Fruit fly (Drosophila melanogaster): ENCODE measurements around the gene CG34165.

CG34165 gene

DNA sequence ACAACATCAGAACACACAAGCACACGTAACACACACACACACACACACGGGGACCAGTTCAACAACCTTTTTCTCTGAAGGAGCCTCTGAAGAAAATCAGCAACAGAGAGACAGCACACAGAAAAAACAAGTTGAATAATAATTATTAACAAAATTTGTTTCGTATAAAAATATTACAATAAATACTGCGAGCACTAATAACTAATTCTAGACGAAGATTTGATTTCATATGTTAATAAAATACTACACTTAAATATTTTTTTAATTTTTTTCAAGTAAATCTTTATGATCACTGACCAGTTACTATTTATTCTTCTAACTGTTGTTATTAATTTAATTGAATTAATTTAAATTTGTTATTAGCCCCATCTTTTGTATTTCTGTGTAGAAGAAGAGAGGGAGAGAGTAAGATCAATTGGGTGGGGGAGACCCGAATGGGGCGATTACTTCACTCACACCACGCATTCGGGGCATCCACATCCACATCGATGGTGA lies 38.9 kb upstream of the CG34165 start (continued):
- TF ChIP-seq Meics (GFP tag; optimal IDR thresholded peaks at IDR 0.05), result peak; percentile 47
- no peak for TF ChIP-seq tup (GFP tag; optimal IDR thresholded peaks at IDR 0.05)
- no peak; the same call in 1 of the 2 replicates for TF ChIP-seq sisA (GFP tag; IDR thresholded peaks at IDR 0.05)
- no peak for TF ChIP-seq nau (GFP tag; optimal IDR thresholded peaks at IDR 0.05)
- peak; percentile 96 for TF ChIP-seq Spps (tag; optimal IDR thresholded peaks at IDR 0.05)
- no peak for TF ChIP-seq MESR4 (GFP tag; optimal IDR thresholded peaks at IDR 0.05)
- peak; percentile 89 for TF ChIP-seq tap (tag; optimal IDR thresholded peaks at IDR 0.05)
- no peak for TF ChIP-seq repo (GFP tag; optimal IDR thresholded peaks at IDR 0.05)
- TF ChIP-seq CG10543 (GFP tag; optimal IDR thresholded peaks at IDR 0.05), result no peak
- no peak for TF ChIP-seq da (GFP tag; optimal IDR thresholded peaks at IDR 0.05)
- TF ChIP-seq CG2120 (GFP tag; optimal IDR thresholded peaks at IDR 0.05), result no peak
- TF ChIP-seq luna (GFP tag; optimal IDR thresholded peaks at IDR 0.05), result no peak
- no peak for TF ChIP-seq CG3726 (GFP tag; IDR thresholded peaks at IDR 0.05)
- TF ChIP-seq CG18011 (GFP tag; optimal IDR thresholded peaks at IDR 0.05), result no peak
- no peak for TF ChIP-seq CG3163 (GFP tag; optimal IDR thresholded peaks at IDR 0.05)
- peak; percentile 79 for TF ChIP-seq Oli (tag; optimal IDR thresholded peaks at IDR 0.05)
- TF ChIP-seq tx (GFP tag; optimal IDR thresholded peaks at IDR 0.05), result no peak
- peak; percentile 67 for TF ChIP-seq Deaf1 (tag; optimal IDR thresholded peaks at IDR 0.05)
- TF ChIP-seq chif (GFP tag; optimal IDR thresholded peaks at IDR 0.05), result no peak
- peak; percentile 98 for TF ChIP-seq CG31441 (GFP tag; IDR thresholded peaks at IDR 0.05)
- TF ChIP-seq zfh1 (GFP tag; IDR thresholded peaks at IDR 0.05), result 0 out of 3 replicates have a peak, but pooled peaks have one; percentile 45
- no peak for TF ChIP-seq CG13894 (tag; optimal IDR thresholded peaks at IDR 0.05)
- TF ChIP-seq Ravus (GFP tag; IDR thresholded peaks at IDR 0.05), result no peak
- TF ChIP-seq CG33557 (GFP tag; optimal IDR thresholded peaks at IDR 0.05), result peak; percentile 94
- TF ChIP-seq CG9437 (GFP tag; optimal IDR thresholded peaks at IDR 0.05), result peak; percentile 73
- TF ChIP-seq CG10209 (GFP tag; optimal IDR thresholded peaks at IDR 0.05), result peak; percentile 75
- TF ChIP-seq ERR (GFP tag; optimal IDR thresholded peaks at IDR 0.05), result no peak
- no peak for TF ChIP-seq CrebB (tag; optimal IDR thresholded peaks at IDR 0.05)
- TF ChIP-seq Lim3 (GFP tag; IDR thresholded peaks at IDR 0.05), result no peak
- TF ChIP-seq CG2875 (GFP tag; optimal IDR thresholded peaks at IDR 0.05), result peak; percentile 66
- TF ChIP-seq Optix (GFP tag; IDR thresholded peaks at IDR 0.05), result no peak
- no peak for TF ChIP-seq CG2129 (GFP tag; IDR thresholded peaks at IDR 0.05; ENCODE audit: partially characterized antibody)
- TF ChIP-seq z (GFP tag; IDR thresholded peaks at IDR 0.05), result no peak
- TF ChIP-seq CG10431 (GFP tag; optimal IDR thresholded peaks at IDR 0.05), result peak; percentile 18
- TF ChIP-seq ind (GFP tag; optimal IDR thresholded peaks at IDR 0.05), result peak; percentile 48
- TF ChIP-seq CG8388 (GFP tag; optimal IDR thresholded peaks at IDR 0.05), result peak; percentile 90
- no peak for TF ChIP-seq yki (optimal IDR thresholded peaks at IDR 0.05)
- TF ChIP-seq CG31388 (GFP tag; optimal IDR thresholded peaks at IDR 0.05), result no peak
- peak; percentile 92 for TF ChIP-seq CG10267 (tag; optimal IDR thresholded peaks at IDR 0.05)
- TF ChIP-seq CG4730 (GFP tag; IDR thresholded peaks at IDR 0.05), result peak; percentile 47
- TF ChIP-seq Hr39 (optimal IDR thresholded peaks at IDR 0.05), result no peak
- no peak for TF ChIP-seq unc-4 (GFP tag; IDR thresholded peaks at IDR 0.05; ENCODE audit: partially characterized antibody)
- TF ChIP-seq CG18262 (tag; optimal IDR thresholded peaks at IDR 0.05), result peak; percentile 99
- peak; percentile 76 for TF ChIP-seq CG17328 (GFP tag; IDR thresholded peaks at IDR 0.05)
- no peak for TF ChIP-seq CG34224 (GFP tag; IDR thresholded peaks at IDR 0.05; ENCODE audit: partially characterized antibody)
- peak; percentile 95 for TF ChIP-seq gem (tag; optimal IDR thresholded peaks at IDR 0.05)
- TF ChIP-seq sr (GFP tag; IDR thresholded peaks at IDR 0.05), result no peak
- peak; percentile 31 for TF ChIP-seq CG3065 (GFP tag; optimal IDR thresholded peaks at IDR 0.05)
- no peak for TF ChIP-seq CG34376 (GFP tag; optimal IDR thresholded peaks at IDR 0.05)
- TF ChIP-seq stwl (tag; optimal IDR thresholded peaks at IDR 0.05), result peak; percentile 9
- TF ChIP-seq D19B (GFP tag; optimal IDR thresholded peaks at IDR 0.05), result no peak
- no peak for TF ChIP-seq h (optimal IDR thresholded peaks at IDR 0.05)

All from whole organism, embryonic.